Fruit fly (Drosophila melanogaster): Measurements from ENCODE around the gene CG1113.

dm6 chr3R:5232197-5232607, 20.8 kb upstream of the CG1113 start, which contains the start of the genes Kat60 and Mms19:
- TF ChIP-seq Dfd (GFP tag; optimal IDR thresholded peaks at IDR 0.05) (no peak), danr (GFP tag; IDR thresholded peaks at IDR 0.05) (peak; percentile 55; the same call in 1 of the 2 replicates), knrl (GFP tag; IDR thresholded peaks at IDR 0.05; ENCODE audit: partially characterized antibody) (peak; percentile 98), NFAT (GFP tag; IDR thresholded peaks at IDR 0.05) (0 out of 2 replicates have a peak, but pooled peaks have one; percentile 52), gem (tag; optimal IDR thresholded peaks at IDR 0.05) (no peak), run (tag; optimal IDR thresholded peaks at IDR 0.05) (no peak)

All from whole organism, embryonic.